Worm (Caenorhabditis elegans): ENCODE results near the gene C29F9.9.

C29F9.9 gene

DNA sequence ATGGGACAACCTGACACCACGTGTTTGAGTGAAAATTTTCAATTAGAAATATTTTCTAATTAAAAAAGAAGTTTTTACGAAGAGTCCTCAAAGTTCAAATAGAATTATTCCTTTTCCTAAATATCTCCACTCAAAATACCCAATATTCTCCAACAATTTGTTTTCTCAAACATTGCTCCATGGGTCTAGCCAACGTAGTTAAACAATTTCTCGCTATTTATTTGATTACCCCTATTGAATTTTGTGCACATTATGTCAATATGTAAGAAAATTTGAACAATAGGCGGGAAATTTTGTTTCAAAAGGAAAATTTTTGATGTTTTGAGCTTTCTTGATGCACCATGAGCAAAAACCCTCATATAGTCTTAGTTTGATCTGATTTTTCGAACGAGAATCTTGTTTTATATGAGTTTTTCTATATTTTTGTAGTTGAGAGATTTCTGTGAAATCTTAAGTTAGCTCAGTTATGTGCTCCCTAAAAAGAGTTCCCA is 36.3 kb downstream of the C29F9.9 start (continued):
- TF ChIP-seq nhr-6 (tag; optimal IDR thresholded peaks at IDR 0.05) (no peak), mdl-1 (tag; optimal IDR thresholded peaks at IDR 0.05) (no peak), jun-1 (tag; optimal IDR thresholded peaks at IDR 0.05) (no peak), madf-9 (GFP tag; conservative IDR thresholded peaks at IDR 0.05) (no peak), ama-1 (optimal IDR thresholded peaks at IDR 0.05) (peak; percentile 80), gei-8 (GFP tag; optimal IDR thresholded peaks at IDR 0.05) (no peak), mxl-2 (GFP tag; conservative IDR thresholded peaks at IDR 0.05) (no peak), zfp-2 (tag; optimal IDR thresholded peaks at IDR 0.05) (peak; percentile 42), ztf-11 (tag; optimal IDR thresholded peaks at IDR 0.05) (no peak)

- no peak for TF ChIP-seq unc-62 (GFP tag; optimal IDR thresholded peaks at IDR 0.05 in 1 of 2)
- TF ChIP-seq unc-62 (tag; optimal IDR thresholded peaks at IDR 0.05), result no peak
- no peak for TF ChIP-seq cey-2 (tag; optimal IDR thresholded peaks at IDR 0.05; ENCODE audit: borderline replicate concordance, insufficient read depth)
- no peak for TF ChIP-seq pqm-1 (tag; optimal IDR thresholded peaks at IDR 0.05)
Observed at ce11 chrIII:61045-61444, 37.7 kb downstream of the C29F9.9 start, which contains the start of gene btb-5. Gene btb-5 (minus strand): TSS chrIII:61145.

ce11 chrIII:58723-59122 is 40.0 kb downstream of the C29F9.9 start:
- peak; percentile 73; the same call in 1 of the 2 replicates for TF ChIP-seq egl-43 (GFP tag; IDR thresholded peaks at IDR 0.05)
- peak; percentile 43; the same call in 1 of the 2 replicates for TF ChIP-seq set-16 (GFP tag; IDR thresholded peaks at IDR 0.05)

- 0 out of 2 replicates have a peak, but pooled peaks have one; percentile 53 for TF ChIP-seq Y48G9A.11 (GFP tag; IDR thresholded peaks at IDR 0.05)
Observed at ce11 chrIII:57257-57656, 41.5 kb downstream of the C29F9.9 start.

- no peak for TF ChIP-seq egl-43 (GFP tag; IDR thresholded peaks at IDR 0.05)
- TF ChIP-seq unc-39 (tag; optimal IDR thresholded peaks at IDR 0.05), result no peak
- TF ChIP-seq set-16 (GFP tag; IDR thresholded peaks at IDR 0.05), result peak; percentile 70
- TF ChIP-seq Y48G9A.11 (GFP tag; IDR thresholded peaks at IDR 0.05), result 0 out of 2 replicates have a peak, but pooled peaks have one; percentile 55
Observed at ce11 chrIII:53696-54095, 45.0 kb downstream of the C29F9.9 start.

- TF ChIP-seq daf-12 (tag; optimal IDR thresholded peaks at IDR 0.05) (no peak), set-16 (GFP tag; IDR thresholded peaks at IDR 0.05) (peak; percentile 83)
Observed at ce11 chrIII:51622-52021, 47.1 kb downstream of the C29F9.9 start.

DNA sequence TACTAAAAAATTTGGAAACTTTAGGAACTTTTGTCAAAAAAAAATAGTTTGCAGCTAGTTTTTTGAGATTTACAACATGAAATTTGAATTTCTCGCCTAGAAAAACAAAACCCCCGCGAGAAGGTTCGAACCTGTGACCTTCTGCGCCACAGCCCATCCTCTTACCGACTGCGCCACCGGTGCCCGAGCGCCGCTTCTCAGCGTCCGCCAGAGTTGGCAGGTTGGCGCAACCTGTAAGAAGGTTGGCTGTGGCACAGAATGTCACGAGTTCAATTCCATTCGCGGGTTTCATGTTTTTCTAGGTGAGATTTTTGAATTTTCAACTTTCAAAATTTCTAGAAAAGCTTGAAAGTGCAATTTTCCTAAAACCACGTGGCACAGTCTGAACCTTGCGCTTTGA is 48.3 kb downstream of the C29F9.9 start:
- TF ChIP-seq set-16 (GFP tag; IDR thresholded peaks at IDR 0.05) (peak; percentile 77), jun-1 (tag; optimal IDR thresholded peaks at IDR 0.05) (no peak), R02D3.7 (tag; optimal IDR thresholded peaks at IDR 0.05) (no peak), nhr-11 (tag; optimal IDR thresholded peaks at IDR 0.05) (no peak), unc-130 (GFP tag; optimal IDR thresholded peaks at IDR 0.05) (no peak), dmd-9 (GFP tag; IDR thresholded peaks at IDR 0.05) (no peak), unc-39 (tag; optimal IDR thresholded peaks at IDR 0.05) (no peak), Y5F2A.4 (GFP tag; optimal IDR thresholded peaks at IDR 0.05) (no peak), egl-43 (GFP tag; IDR thresholded peaks at IDR 0.05) (0 out of 2 replicates have a peak, but pooled peaks have one; percentile 12), dmd-8 (GFP tag; IDR thresholded peaks at IDR 0.05) (0 out of 2 replicates have a peak, but pooled peaks have one; percentile 24), php-3 (GFP tag; IDR thresholded peaks at IDR 0.05) (no peak), T26A8.4 (GFP tag; IDR thresholded peaks at IDR 0.05) (no peak), nhr-111 (GFP tag; optimal IDR thresholded peaks at IDR 0.05) (no peak), egl-27 (tag; optimal IDR thresholded peaks at IDR 0.05) (no peak), ces-1 (GFP tag; optimal IDR thresholded peaks at IDR 0.05) (no peak), zfp-2 (tag; optimal IDR thresholded peaks at IDR 0.05) (no peak), F44E2.7 (GFP tag; IDR thresholded peaks at IDR 0.05) (no peak), unc-62 (GFP tag; optimal IDR thresholded peaks at IDR 0.05 in 1 of 2) (peak in 1 of 2 experiments; percentile 62), unc-62 (tag; optimal IDR thresholded peaks at IDR 0.05) (no peak), snpc-4 (tag; optimal IDR thresholded peaks at IDR 0.05) (no peak), lir-3 (tag; optimal IDR thresholded peaks at IDR 0.05) (no peak), ceh-44 (GFP tag; IDR thresholded peaks at IDR 0.05) (no peak)

All from whole organism, L4 larva.